Worm (Caenorhabditis elegans) whole organism, early embryonic: Measurements from ENCODE around the gene F11A10.5.

Source experiments
- B0310.2 ChIP-seq: sonication (generic microtip); optimal IDR thresholded peaks from 2 replicates; lab custom pipeline; 2016; ENCODE audit warnings: mild to moderate bottlenecking, missing genetic modification characterization, missing compliant biosample characterization
- F13C5.2 ChIP-seq: sonication (generic microtip); optimal IDR thresholded peaks from 2 replicates; lab custom pipeline; 2017; ENCODE audit warnings: mild to moderate bottlenecking, missing genetic modification characterization, inconsistent platforms, missing compliant biosample characterization
- aly-1 ChIP-seq: sonication (generic microtip); optimal IDR thresholded peaks from 2 replicates; lab custom pipeline; 2016; ENCODE audit warnings: missing genetic modification characterization, missing compliant biosample characterization
- ama-1 ChIP-seq: fragments of 150-350 bp; optimal IDR thresholded peaks from 2 replicates; lab custom pipeline; 2014
- ceh-13 ChIP-seq: fragments of 200-800 bp; sonication (Bioruptor generic); optimal IDR thresholded peaks from 2 replicates; lab custom pipeline; 2018; ENCODE audit warnings: mild to moderate bottlenecking, missing genetic modification characterization, missing compliant biosample characterization
- ceh-36 ChIP-seq: sonication (generic microtip); optimal IDR thresholded peaks from 2 replicates; lab custom pipeline; 2016; ENCODE audit warnings: missing genetic modification characterization, inconsistent platforms, missing compliant biosample characterization
- ets-7 ChIP-seq: sonication (generic microtip); optimal IDR thresholded peaks from 2 replicates; lab custom pipeline; 2016; ENCODE audit warnings: missing genotype, missing genetic modification characterization, missing compliant biosample characterization
- flt-1 ChIP-seq: fragments of 200-800 bp; sonication (Bioruptor generic); IDR thresholded peaks from 2 replicates; pipeline ENCODE4 v1.3.6; 2022; ENCODE audit warnings: missing genetic modification characterization, missing compliant biosample characterization
- hmbx-1 ChIP-seq: sonication (generic microtip); optimal IDR thresholded peaks from 2 replicates; lab custom pipeline; 2016; ENCODE audit warnings: mild to moderate bottlenecking, missing genetic modification characterization, missing compliant biosample characterization
- hmg-4 ChIP-seq: fragments of 200-800 bp; sonication (Bioruptor generic); optimal IDR thresholded peaks from 2 replicates; lab custom pipeline; 2018; ENCODE audit warnings: mild to moderate bottlenecking, missing genetic modification characterization, missing compliant biosample characterization
- hnd-1 ChIP-seq: sonication (generic microtip); optimal IDR thresholded peaks from 2 replicates; lab custom pipeline; 2016; ENCODE audit warnings: missing genetic modification characterization, missing compliant biosample characterization
- pes-1 ChIP-seq: fragments of 200-800 bp; sonication (Bioruptor generic); IDR thresholded peaks from 2 replicates; pipeline ENCODE4 v1.3.6; 2022; ENCODE audit warnings: missing genetic modification reagents, missing genetic modification characterization, missing compliant biosample characterization
- scrt-1 ChIP-seq: fragments of 200-800 bp; sonication (Bioruptor generic); IDR thresholded peaks from 2 replicates; pipeline ENCODE4 v1.3.6; 2022; ENCODE audit warnings: missing genetic modification characterization, missing compliant biosample characterization
- sea-1 ChIP-seq: fragments of 200-800 bp; sonication (Bioruptor generic); conservative IDR thresholded peaks from 2 replicates; pipeline ENCODE4 v1.3.6; 2022; ENCODE audit warnings: missing genetic modification characterization, missing compliant biosample characterization
- tbx-11 ChIP-seq: fragments of 200-800 bp; sonication (Bioruptor generic); IDR thresholded peaks from 2 replicates; pipeline ENCODE4 v1.3.6; 2022; ENCODE audit warnings: missing genetic modification characterization, missing compliant biosample characterization
- tbx-37 ChIP-seq: fragments of 200-800 bp; sonication (Bioruptor generic); conservative IDR thresholded peaks from 2 replicates; pipeline ENCODE4 v1.3.6; 2022; ENCODE audit warnings: missing genetic modification reagents, missing genetic modification characterization, missing compliant biosample characterization
- tra-4 ChIP-seq: sonication (generic microtip); optimal IDR thresholded peaks from 2 replicates; lab custom pipeline; 2017; ENCODE audit warnings: missing genetic modification characterization, missing compliant biosample characterization

The F11A10.5 gene

DNA sequence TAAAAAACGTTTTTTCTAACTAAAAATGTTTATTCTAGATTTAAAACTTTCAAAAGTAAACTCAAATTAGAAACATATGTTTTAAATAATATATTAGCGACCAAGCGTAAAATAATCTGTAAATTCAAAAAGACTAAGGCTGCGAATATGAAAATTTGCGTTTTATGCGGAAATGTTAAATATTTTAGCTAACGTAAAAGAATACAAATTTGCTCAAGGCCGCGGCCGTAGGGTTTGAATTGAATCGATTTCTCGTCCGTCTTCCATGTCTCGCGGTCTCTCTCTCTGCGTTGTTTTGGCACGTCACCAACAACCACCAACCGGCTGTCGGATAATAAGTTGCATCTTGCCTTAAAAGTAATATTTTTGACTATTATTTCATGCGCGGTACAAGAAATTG is at the start of gene F11A10.5:
F11A10.5 (plus strand) TSS at position 301 of the 400 bp plus-strand sequence.
- TF ChIP-seq hmbx-1 (tag; lab: Kevin White, UChicago), result no peak
- no peak for TF ChIP-seq tra-4 (tag; lab: Kevin White, UChicago)
- no peak for TF ChIP-seq F13C5.2
- no peak for TF ChIP-seq tbx-11 (GFP tag; lab: Robert Waterston, UW)
- no peak for TF ChIP-seq hnd-1 (tag; lab: Kevin White, UChicago)
- TF ChIP-seq sea-1, result no peak
- TF ChIP-seq ets-7, result no peak
- no peak for TF ChIP-seq B0310.2 (tag; lab: Kevin White, UChicago)
- no peak for TF ChIP-seq ceh-36 (tag; lab: Kevin White, UChicago)
- TF ChIP-seq aly-1 (tag; lab: Kevin White, UChicago), result no peak
- no peak for TF ChIP-seq tbx-37 (GFP tag; lab: Robert Waterston, UW)
- no peak for TF ChIP-seq ama-1
- TF ChIP-seq scrt-1 (GFP tag; lab: Robert Waterston, UW), result no peak
- TF ChIP-seq pes-1, result no peak
- TF ChIP-seq flt-1 (GFP tag; lab: Robert Waterston, UW), result no peak
- no peak for TF ChIP-seq ceh-13 (GFP tag; lab: Kevin White, UChicago)
- TF ChIP-seq hmg-4 (GFP tag; lab: Kevin White, UChicago), result no peak

DNA sequence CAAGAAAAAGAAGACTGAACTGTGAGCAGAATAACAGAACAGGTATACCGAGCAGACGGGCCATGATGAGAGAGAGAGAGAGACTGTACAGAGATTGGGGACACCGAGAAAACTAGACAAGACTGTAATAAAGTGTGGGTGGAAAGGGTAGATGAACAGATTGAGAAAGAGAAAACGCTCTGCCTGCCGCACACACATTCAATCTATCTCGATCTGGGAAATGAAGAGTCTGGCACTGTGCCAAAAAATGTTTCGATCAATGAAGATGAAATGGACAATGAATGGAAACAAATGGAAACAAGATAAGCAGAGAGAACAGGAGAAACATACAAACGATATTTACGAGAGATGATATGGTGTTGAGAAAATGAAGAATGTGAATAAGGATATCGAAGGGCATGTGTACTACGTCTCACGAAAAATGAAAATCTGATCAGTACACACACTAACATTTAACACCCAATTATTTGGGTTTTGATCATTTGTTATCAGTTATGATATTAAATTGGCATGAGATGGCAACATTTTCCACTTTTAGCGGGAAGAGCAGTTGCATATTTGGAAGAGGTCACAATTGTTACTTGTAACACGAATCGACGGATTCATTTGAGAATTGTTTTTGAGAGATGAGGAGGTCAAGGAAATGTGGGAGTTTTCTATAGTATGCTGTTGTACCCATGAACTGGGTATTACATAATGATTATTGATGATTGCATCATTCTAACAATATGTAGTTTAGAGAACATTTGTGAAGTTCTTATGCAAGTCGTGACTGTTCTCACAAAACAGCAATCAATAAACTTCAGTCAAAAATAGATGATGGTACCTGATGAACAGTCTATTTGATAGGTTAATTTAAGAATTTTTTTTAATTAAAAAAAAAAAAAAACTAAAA is 48.8 kb upstream of the F11A10.5 start:
- TF ChIP-seq aly-1 (tag; lab: Kevin White, UChicago) (no peak), flt-1 (GFP tag; lab: Robert Waterston, UW) (no peak), ama-1 (no peak), pes-1 (no peak), hnd-1 (tag; lab: Kevin White, UChicago) (no peak), sea-1 (no peak), scrt-1 (GFP tag; lab: Robert Waterston, UW) (no peak), hmg-4 (GFP tag; lab: Kevin White, UChicago) (no peak), tbx-11 (GFP tag; lab: Robert Waterston, UW) (no peak), tra-4 (tag; lab: Kevin White, UChicago) (no peak), ceh-36 (tag; lab: Kevin White, UChicago) (no peak), ceh-13 (GFP tag; lab: Kevin White, UChicago) (no peak), tbx-37 (GFP tag; lab: Robert Waterston, UW) (no peak), B0310.2 (tag; lab: Kevin White, UChicago) (no peak), hmbx-1 (tag; lab: Kevin White, UChicago) (no peak), ets-7 (no peak), F13C5.2 (no peak)

DNA sequence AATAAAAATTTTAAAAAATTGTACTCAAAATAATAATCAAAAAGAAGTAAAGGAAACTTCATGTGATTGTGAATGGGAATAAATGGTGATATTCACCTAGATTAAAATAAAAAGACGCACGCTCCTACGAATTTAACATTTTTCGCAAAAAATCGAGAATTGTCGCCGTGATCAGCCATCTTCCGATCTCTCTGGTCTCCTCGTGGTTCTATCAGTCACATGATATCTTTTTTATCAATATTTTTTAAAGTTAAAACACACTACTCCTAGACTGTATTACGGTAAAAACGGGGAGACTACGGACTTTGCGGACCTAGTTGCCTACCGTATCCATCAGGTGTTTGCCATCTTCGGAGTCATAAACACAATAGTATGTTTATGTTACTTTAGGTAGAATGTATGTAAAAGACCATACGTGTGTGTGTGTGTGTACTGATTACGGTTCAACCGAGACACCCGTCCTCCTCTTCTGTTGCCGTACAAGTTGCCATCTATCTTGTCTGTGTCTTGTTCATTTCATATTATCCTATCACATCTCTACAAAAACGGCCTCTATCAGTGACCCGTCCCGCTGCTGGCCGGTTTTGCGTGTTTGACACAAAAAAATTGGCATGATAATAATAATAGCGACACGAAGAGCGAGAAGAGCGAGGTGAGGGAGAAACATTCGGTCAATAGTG is 47.3 kb upstream of the F11A10.5 start, which contains the start of gene T12G3.2:
T12G3.2 (minus strand) TSS at position 444 of the 680 bp plus-strand sequence.
- TF ChIP-seq pes-1, result no peak
- no peak for TF ChIP-seq aly-1 (tag; lab: Kevin White, UChicago)

DNA sequence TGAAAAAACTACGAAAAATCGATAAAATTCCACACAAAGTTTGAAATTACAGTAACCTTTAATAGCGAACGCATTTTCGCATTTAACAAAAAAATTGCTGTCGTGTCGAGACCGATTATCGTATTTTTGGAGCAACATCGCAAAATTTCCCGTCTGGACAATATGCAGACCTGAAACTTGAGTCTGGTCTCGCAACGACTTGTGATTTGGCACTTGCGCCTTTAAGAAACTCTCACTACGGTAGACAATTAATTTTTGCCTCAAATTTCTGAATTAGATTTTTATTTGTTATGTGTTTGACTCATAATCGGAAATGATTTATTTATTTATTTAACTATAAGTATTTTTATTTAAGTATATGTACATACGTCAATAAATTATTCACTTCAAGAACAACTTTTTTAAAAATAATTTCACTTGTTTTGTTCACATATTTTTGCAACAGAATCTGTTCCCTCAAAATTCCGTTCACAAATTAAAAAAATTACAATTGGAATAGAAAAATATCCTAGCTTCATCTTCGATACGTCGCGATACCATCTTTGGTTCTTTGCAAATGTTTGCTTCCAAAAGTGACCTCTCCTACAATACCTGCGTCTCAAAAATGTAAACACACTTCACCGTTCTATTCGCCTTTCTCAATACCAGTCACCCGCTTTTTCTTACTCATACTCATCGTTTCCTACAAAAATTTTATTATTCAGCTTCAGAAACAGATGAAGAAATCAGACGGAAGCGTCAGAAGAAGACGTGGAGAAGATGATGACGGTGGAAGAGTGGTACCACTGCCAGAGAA is 46.2 kb upstream of the F11A10.5 start, which contains the start of gene T12G3.4:
T12G3.4 (plus strand) TSS at position 705 of the 796 bp plus-strand sequence.
- TF ChIP-seq ceh-36 (tag; lab: Kevin White, UChicago) (no peak), ama-1 (no peak), tbx-11 (GFP tag; lab: Robert Waterston, UW) (no peak), aly-1 (tag; lab: Kevin White, UChicago) (no peak), hmbx-1 (tag; lab: Kevin White, UChicago) (no peak), pes-1 (no peak), hmg-4 (GFP tag; lab: Kevin White, UChicago) (no peak), flt-1 (GFP tag; lab: Robert Waterston, UW) (no peak), ceh-13 (GFP tag; lab: Kevin White, UChicago) (no peak), sea-1 (no peak), scrt-1 (GFP tag; lab: Robert Waterston, UW) (no peak), B0310.2 (tag; lab: Kevin White, UChicago) (no peak), hnd-1 (tag; lab: Kevin White, UChicago) (no peak), tbx-37 (GFP tag; lab: Robert Waterston, UW) (no peak), F13C5.2 (no peak)

DNA sequence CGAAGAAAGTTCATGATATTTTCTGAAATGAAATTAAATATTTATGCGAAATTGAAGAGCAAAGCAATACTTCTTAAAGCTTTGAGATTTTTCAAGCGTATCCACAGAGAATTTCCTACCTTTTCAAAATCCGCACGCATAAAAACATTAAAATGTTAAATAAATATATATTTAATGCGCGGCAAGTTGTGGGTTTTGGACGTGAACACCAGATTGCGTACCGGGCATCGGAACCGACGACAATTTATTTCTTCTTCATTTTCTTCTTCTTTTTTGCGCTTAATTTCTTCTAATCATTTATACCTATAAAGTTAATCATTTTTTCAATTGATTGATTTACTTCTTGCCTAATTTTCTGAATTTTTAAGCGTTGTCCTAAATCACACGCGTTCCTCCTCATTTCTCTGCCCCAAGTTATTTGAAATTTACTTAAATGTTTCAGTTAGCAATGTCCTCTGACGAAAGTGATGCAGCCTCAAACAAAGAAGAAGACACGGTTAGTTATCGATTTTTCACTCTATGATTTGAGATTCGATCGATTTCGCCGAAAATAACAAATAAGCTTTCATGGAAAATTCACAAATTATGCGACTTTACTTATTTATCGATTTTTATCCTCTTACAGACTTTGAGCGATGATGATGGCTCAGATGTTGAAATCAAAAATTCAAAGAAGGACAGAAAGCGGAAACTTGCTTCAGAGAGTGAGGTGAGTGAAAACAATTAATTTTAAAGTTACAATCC is 42.7 kb upstream of the F11A10.5 start, which contains the start of the genes bre-5 and spt-5:
bre-5 (minus strand) TSS at position 167 of the 744 bp plus-strand sequence.
spt-5 (plus strand) TSS at position 443 of the 744 bp plus-strand sequence.
- no peak for TF ChIP-seq hmbx-1 (tag; lab: Kevin White, UChicago)
- no peak for TF ChIP-seq ceh-36 (tag; lab: Kevin White, UChicago)
- TF ChIP-seq tbx-37 (GFP tag; lab: Robert Waterston, UW), result no peak
- TF ChIP-seq pes-1, result no peak

DNA sequence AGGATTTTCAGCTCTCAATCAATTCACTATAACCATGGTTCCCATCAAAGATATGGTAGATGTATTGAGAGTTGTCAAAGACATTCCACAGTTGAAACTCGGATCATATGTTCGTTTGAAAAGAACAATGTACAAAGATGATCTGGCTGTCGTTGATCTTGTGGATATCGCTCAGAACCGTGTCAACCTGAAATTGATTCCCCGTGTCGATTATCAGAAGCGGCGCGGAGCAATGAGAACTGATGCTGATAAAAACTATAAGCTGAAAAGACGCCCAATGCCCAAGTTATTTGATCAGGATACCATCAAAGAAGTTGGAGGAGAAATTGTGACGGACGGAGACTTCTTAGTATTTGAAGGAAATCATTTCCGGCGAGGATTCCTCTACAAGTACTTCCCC is 41.5 kb upstream of the F11A10.5 start:
- TF ChIP-seq F13C5.2, result no peak
- no peak for TF ChIP-seq hmg-4 (GFP tag; lab: Kevin White, UChicago)
- TF ChIP-seq tbx-11 (GFP tag; lab: Robert Waterston, UW), result no peak
- TF ChIP-seq tra-4 (tag; lab: Kevin White, UChicago), result no peak
- TF ChIP-seq sea-1, result no peak
- no peak for TF ChIP-seq hmbx-1 (tag; lab: Kevin White, UChicago)
- no peak for TF ChIP-seq B0310.2 (tag; lab: Kevin White, UChicago)
- TF ChIP-seq tbx-37 (GFP tag; lab: Robert Waterston, UW), result no peak
- no peak for TF ChIP-seq flt-1 (GFP tag; lab: Robert Waterston, UW)
- no peak for TF ChIP-seq ets-7
- no peak for TF ChIP-seq ama-1
- no peak for TF ChIP-seq hnd-1 (tag; lab: Kevin White, UChicago)
- no peak for TF ChIP-seq ceh-13 (GFP tag; lab: Kevin White, UChicago)
- TF ChIP-seq aly-1 (tag; lab: Kevin White, UChicago), result no peak
- TF ChIP-seq scrt-1 (GFP tag; lab: Robert Waterston, UW), result no peak
- no peak for TF ChIP-seq pes-1
